Fruit fly (Drosophila melanogaster): Measurements from ENCODE around the gene Prosbeta6.

Prosbeta6 gene

DNA sequence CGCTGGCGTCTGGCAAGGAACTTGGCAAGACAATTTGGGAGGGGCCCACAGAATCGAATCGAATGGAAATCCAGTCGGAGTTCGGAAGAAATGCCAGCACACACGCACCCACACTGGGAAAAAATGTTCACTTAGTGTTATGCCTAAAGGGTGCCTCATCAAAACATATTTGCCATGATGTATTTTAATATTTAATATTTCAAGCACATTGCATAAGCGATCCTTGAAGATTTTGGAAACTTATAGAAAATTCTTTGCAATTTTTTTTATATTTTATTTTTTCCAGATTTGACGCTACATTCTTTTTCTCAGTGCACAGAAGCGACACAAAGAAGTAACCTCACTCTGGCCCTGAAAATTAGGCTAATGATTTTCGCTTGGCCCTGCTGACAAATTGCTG is 44.1 kb downstream of the Prosbeta6 start:
- TF ChIP-seq Mnt (GFP tag; optimal IDR thresholded peaks at IDR 0.05) (no peak), ovo (GFP tag; optimal IDR thresholded peaks at IDR 0.05) (no peak), CG12768 (GFP tag; optimal IDR thresholded peaks at IDR 0.05) (no peak), CG7101 (tag; optimal IDR thresholded peaks at IDR 0.05) (no peak), CG5204 (GFP tag; optimal IDR thresholded peaks at IDR 0.05) (no peak), kay (GFP tag; ENCODE audit: borderline replicate concordance) (no peak), Crg-1 (GFP tag; optimal IDR thresholded peaks at IDR 0.05) (no peak), bab1 (GFP tag; optimal IDR thresholded peaks at IDR 0.05) (no peak), CG7045 (GFP tag; optimal IDR thresholded peaks at IDR 0.05) (no peak), tj (GFP tag; optimal IDR thresholded peaks at IDR 0.05) (no peak), cic (GFP tag; optimal IDR thresholded peaks at IDR 0.05) (no peak), pad (GFP tag; optimal IDR thresholded peaks at IDR 0.05) (no peak), CG1620 (GFP tag; optimal IDR thresholded peaks at IDR 0.05) (no peak), CG14711 (tag; optimal IDR thresholded peaks at IDR 0.05) (no peak), Hr96 (GFP tag; optimal IDR thresholded peaks at IDR 0.05) (no peak)

DNA sequence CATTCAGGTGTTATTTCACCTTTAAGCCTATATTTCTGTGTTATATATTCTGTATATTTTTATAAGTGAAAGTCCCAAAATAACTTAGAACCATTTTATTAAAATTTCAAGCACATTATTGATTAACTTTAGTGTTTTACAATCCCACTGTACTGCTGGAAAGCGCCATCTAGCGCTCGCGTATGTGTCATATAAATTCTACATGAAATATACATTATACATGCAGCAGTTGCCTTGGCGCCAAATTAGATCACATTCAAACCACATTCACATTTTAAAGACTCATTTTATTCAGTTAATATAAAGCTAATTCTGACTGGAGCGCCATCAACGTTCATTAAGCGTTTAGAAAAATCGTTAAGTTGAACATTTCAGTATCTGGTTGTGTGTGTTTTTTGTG is 46.9 kb downstream of the Prosbeta6 start:
- TF ChIP-seq toe (GFP tag; optimal IDR thresholded peaks at IDR 0.05) (no peak), Crg-1 (GFP tag; optimal IDR thresholded peaks at IDR 0.05) (no peak), CG14711 (tag; optimal IDR thresholded peaks at IDR 0.05) (no peak), cnc (optimal IDR thresholded peaks at IDR 0.05) (no peak)

All from whole organism, adult.